Worm (Caenorhabditis elegans) whole organism, midembryonic: ENCODE results near the gene npp-18.

Experiments used
- cog-1 ChIP-seq: sonication (generic microtip); optimal IDR thresholded peaks from 2 replicates; lab custom pipeline; 2016; ENCODE audit warnings: missing genetic modification characterization, missing compliant biosample characterization
- flt-1 ChIP-seq: fragments of 200-800 bp; sonication (Bioruptor generic); IDR thresholded peaks from 2 replicates; pipeline ENCODE4 v1.3.6; 2022; ENCODE audit warnings: missing genetic modification characterization, missing compliant biosample characterization
- med-1 ChIP-seq: sonication (generic microtip); optimal IDR thresholded peaks from 2 replicates; lab custom pipeline; 2017; ENCODE audit warnings: missing genetic modification characterization, mild to moderate bottlenecking, missing compliant biosample characterization, antibody characterized with exemption, missing genetic modification reagents; ENCODE audit not compliant: insufficient read depth
- ref-1 ChIP-seq: fragments of 200-800 bp; sonication (Bioruptor generic); conservative IDR thresholded peaks from 2 replicates; pipeline ENCODE4 v1.3.6; 2022; ENCODE audit warnings: missing genetic modification reagents, missing genetic modification characterization, missing compliant biosample characterization
- tab-1 ChIP-seq: fragments of 200-800 bp; sonication (Bioruptor generic); IDR thresholded peaks from 2 replicates; pipeline ENCODE4 v1.3.6; 2022; ENCODE audit warnings: missing genetic modification characterization, missing compliant biosample characterization
- ztf-23 ChIP-seq: fragments of 200-800 bp; sonication (Bioruptor generic); IDR thresholded peaks from 2 replicates; pipeline ENCODE4 v1.3.6; 2022; ENCODE audit warnings: missing genetic modification reagents, missing genetic modification characterization, missing compliant biosample characterization
- ztf-29 ChIP-seq: fragments of 200-800 bp; sonication (Bioruptor generic); IDR thresholded peaks from 2 replicates; pipeline ENCODE4 v1.3.6; 2022; ENCODE audit warnings: missing genetic modification reagents, missing genetic modification characterization, missing compliant biosample characterization

DNA sequence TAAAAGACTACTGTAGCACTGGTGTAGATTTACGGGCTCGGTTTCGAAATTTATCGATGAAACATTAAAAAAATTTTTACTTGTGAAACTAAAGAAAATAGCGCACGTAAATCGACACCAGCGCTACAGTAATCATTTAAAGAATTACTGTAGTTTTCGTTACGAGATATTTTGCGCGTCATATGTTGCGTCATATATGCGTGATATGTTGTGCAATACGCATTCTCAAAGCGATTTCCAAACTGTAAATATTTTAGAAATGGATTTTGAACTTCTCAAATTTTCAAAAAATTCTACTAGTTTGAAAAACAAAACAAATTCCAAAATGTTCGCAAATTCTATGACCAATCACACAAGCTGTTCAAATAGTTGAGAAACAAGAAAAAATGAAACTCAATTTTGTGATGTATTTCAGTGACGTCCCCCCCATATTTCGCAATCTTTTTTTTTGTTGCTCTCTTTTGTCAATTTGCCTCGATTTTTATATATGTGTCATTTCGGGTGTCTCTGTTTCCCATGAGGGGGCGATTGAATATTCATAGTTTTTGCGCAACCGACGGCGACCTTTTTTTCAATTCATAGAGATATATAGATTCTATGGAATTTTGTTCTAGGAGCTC, 18.7 kb upstream of the npp-18 start:
- TF ChIP-seq tab-1 (GFP tag; lab: Robert Waterston, UW) (no peak), flt-1 (GFP tag; lab: Robert Waterston, UW) (no peak), ztf-29 (no peak), ztf-23 (no peak), med-1 (GFP tag; lab: Kevin White, UChicago) (no peak), cog-1 (no peak), ref-1 (GFP tag; lab: Robert Waterston, UW) (no peak)
